Worm (Caenorhabditis elegans): Measurements from ENCODE around the gene C46F11.6.
A peak's percentile ranks its signal among the peaks of the same experiment; 100 is the strongest.

ce11 chrIII:3664224-3664623 is 6.0 kb downstream of the C46F11.6 start, which contains the start of gene C46F11.4:
- TF ChIP-seq lin-39 (tag; optimal IDR thresholded peaks at IDR 0.05) = peak; percentile 45
- TF ChIP-seq unc-39 (tag; optimal IDR thresholded peaks at IDR 0.05) = no peak
- TF ChIP-seq ceh-82 (tag; optimal IDR thresholded peaks at IDR 0.05) = no peak
- TF ChIP-seq snpc-4 (tag; optimal IDR thresholded peaks at IDR 0.05) = no peak
- TF ChIP-seq egl-27 (tag; optimal IDR thresholded peaks at IDR 0.05) = no peak
- no peak for TF ChIP-seq nhr-12 (tag; optimal IDR thresholded peaks at IDR 0.05)
- no peak for TF ChIP-seq pqm-1 (tag; optimal IDR thresholded peaks at IDR 0.05)
- TF ChIP-seq elt-1 (tag; optimal IDR thresholded peaks at IDR 0.05) = no peak
- no peak for TF ChIP-seq nhr-237 (tag; optimal IDR thresholded peaks at IDR 0.05)
